In the genomic region with DNA sequence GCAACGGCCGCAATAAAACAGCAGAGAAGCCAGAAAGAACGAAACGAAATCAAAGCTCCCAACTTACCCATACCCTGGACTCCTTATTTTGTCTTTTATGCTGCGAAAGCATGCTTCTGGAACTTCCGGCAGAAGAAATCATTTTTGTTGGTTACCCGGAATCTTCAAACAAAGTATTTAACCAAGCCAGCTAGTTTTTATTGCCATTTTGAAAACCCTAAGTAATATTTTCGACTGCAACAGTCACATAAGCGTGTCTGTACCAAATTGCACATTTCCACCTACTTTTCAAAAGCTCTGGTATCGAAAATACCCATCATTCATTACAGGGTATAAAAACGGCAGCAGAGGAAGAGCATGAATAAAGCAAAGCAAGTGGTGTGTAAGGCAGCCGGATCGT, we compare ENCODE assay signal across 1 fruit fly cellular context.
A peak's percentile ranks its signal among the peaks of the same experiment; 100 is the strongest.
TF ChIP-seq lines count a peak whose summit lies in the region.

No protein-coding gene starts in this region.

TF ChIP-seq in whole organism, prepupa, 60 proteins besides CTCF, POLR2A, EP300 and RAD21 (continued from another document):
- TF ChIP-seq CG7368 (GFP tag; optimal IDR thresholded peaks at IDR 0.05; lab: Kevin White, UChicago) (no peak), Lpt (GFP tag; optimal IDR thresholded peaks at IDR 0.05; lab: Kevin White, UChicago) (no peak), achi (GFP tag; optimal IDR thresholded peaks at IDR 0.05; lab: Kevin White, UChicago) (no peak), CG6163 (GFP tag; IDR thresholded peaks at IDR 0.05; lab: Robert Waterston, UW) (no peak), CG3919 (GFP tag; optimal IDR thresholded peaks at IDR 0.05; lab: Kevin White, UChicago) (no peak), CG1621 (tag; optimal IDR thresholded peaks at IDR 0.05; lab: Kevin White, UChicago) (no peak), OdsH (GFP tag; optimal IDR thresholded peaks at IDR 0.05; lab: Kevin White, UChicago) (peak; percentile 16), fd59A (GFP tag; optimal IDR thresholded peaks at IDR 0.05; lab: Kevin White, UChicago) (peak; percentile 1), Eip78C (GFP tag; lab: Kevin White, UChicago) (peak; percentile 67), Ets96B (tag; optimal IDR thresholded peaks at IDR 0.05; lab: Kevin White, UChicago) (no peak), CG16779 (tag; optimal IDR thresholded peaks at IDR 0.05; lab: Kevin White, UChicago) (no peak), pdm3 (GFP tag; optimal IDR thresholded peaks at IDR 0.05; lab: Kevin White, UChicago) (peak; percentile 37), net (GFP tag; optimal IDR thresholded peaks at IDR 0.05; lab: Kevin White, UChicago) (peak; percentile 27), CG8632 (GFP tag; optimal IDR thresholded peaks at IDR 0.05; lab: Kevin White, UChicago) (no peak), Sox102F (GFP tag; optimal IDR thresholded peaks at IDR 0.05; lab: Kevin White, UChicago) (peak; percentile 21), CG31627 (GFP tag; optimal IDR thresholded peaks at IDR 0.05; lab: Kevin White, UChicago) (peak; percentile 18), Hr4 (GFP tag; optimal IDR thresholded peaks at IDR 0.05; lab: Kevin White, UChicago) (no peak), Met (GFP tag; optimal IDR thresholded peaks at IDR 0.05; lab: Kevin White, UChicago) (no peak), Ets21C (GFP tag; optimal IDR thresholded peaks at IDR 0.05; lab: Kevin White, UChicago) (no peak), CG11294 (GFP tag; IDR thresholded peaks at IDR 0.05; lab: Robert Waterston, UW) (no peak), fd85E (GFP tag; optimal IDR thresholded peaks at IDR 0.05; lab: Kevin White, UChicago) (no peak), lz (GFP tag; optimal IDR thresholded peaks at IDR 0.05; lab: Kevin White, UChicago) (no peak), CG4318 (GFP tag; optimal IDR thresholded peaks at IDR 0.05; lab: Kevin White, UChicago) (peak; percentile 5), cyc (GFP tag; optimal IDR thresholded peaks at IDR 0.05; lab: Kevin White, UChicago) (no peak), CG3032 (tag; optimal IDR thresholded peaks at IDR 0.05; lab: Kevin White, UChicago) (no peak), CG32006 (GFP tag; optimal IDR thresholded peaks at IDR 0.05; lab: Kevin White, UChicago) (peak; percentile 51), salr (GFP tag; optimal IDR thresholded peaks at IDR 0.05; lab: Kevin White, UChicago) (no peak), topi (GFP tag; optimal IDR thresholded peaks at IDR 0.05; lab: Kevin White, UChicago) (no peak)
